Worm (Caenorhabditis elegans) whole organism, early embryonic: ENCODE data around the gene C09B9.2.

Source experiments
- B0310.2 ChIP-seq: sonication (generic microtip); optimal IDR thresholded peaks from 2 replicates; lab custom pipeline; 2016; ENCODE audit warnings: mild to moderate bottlenecking, missing genetic modification characterization, missing compliant biosample characterization
- F13C5.2 ChIP-seq: sonication (generic microtip); optimal IDR thresholded peaks from 2 replicates; lab custom pipeline; 2017; ENCODE audit warnings: mild to moderate bottlenecking, missing genetic modification characterization, inconsistent platforms, missing compliant biosample characterization
- aly-1 ChIP-seq: sonication (generic microtip); optimal IDR thresholded peaks from 2 replicates; lab custom pipeline; 2016; ENCODE audit warnings: missing genetic modification characterization, missing compliant biosample characterization
- ama-1 ChIP-seq: fragments of 150-350 bp; optimal IDR thresholded peaks from 2 replicates; lab custom pipeline; 2014
- ceh-13 ChIP-seq: fragments of 200-800 bp; sonication (Bioruptor generic); optimal IDR thresholded peaks from 2 replicates; lab custom pipeline; 2018; ENCODE audit warnings: mild to moderate bottlenecking, missing genetic modification characterization, missing compliant biosample characterization
- ceh-36 ChIP-seq: sonication (generic microtip); optimal IDR thresholded peaks from 2 replicates; lab custom pipeline; 2016; ENCODE audit warnings: missing genetic modification characterization, inconsistent platforms, missing compliant biosample characterization
- ets-7 ChIP-seq: sonication (generic microtip); optimal IDR thresholded peaks from 2 replicates; lab custom pipeline; 2016; ENCODE audit warnings: missing genotype, missing genetic modification characterization, missing compliant biosample characterization
- flt-1 ChIP-seq: fragments of 200-800 bp; sonication (Bioruptor generic); IDR thresholded peaks from 2 replicates; pipeline ENCODE4 v1.3.6; 2022; ENCODE audit warnings: missing genetic modification characterization, missing compliant biosample characterization
- hmbx-1 ChIP-seq: sonication (generic microtip); optimal IDR thresholded peaks from 2 replicates; lab custom pipeline; 2016; ENCODE audit warnings: mild to moderate bottlenecking, missing genetic modification characterization, missing compliant biosample characterization
- hmg-4 ChIP-seq: fragments of 200-800 bp; sonication (Bioruptor generic); optimal IDR thresholded peaks from 2 replicates; lab custom pipeline; 2018; ENCODE audit warnings: mild to moderate bottlenecking, missing genetic modification characterization, missing compliant biosample characterization
- hnd-1 ChIP-seq: sonication (generic microtip); optimal IDR thresholded peaks from 2 replicates; lab custom pipeline; 2016; ENCODE audit warnings: missing genetic modification characterization, missing compliant biosample characterization
- pes-1 ChIP-seq: fragments of 200-800 bp; sonication (Bioruptor generic); IDR thresholded peaks from 2 replicates; pipeline ENCODE4 v1.3.6; 2022; ENCODE audit warnings: missing genetic modification reagents, missing genetic modification characterization, missing compliant biosample characterization
- scrt-1 ChIP-seq: fragments of 200-800 bp; sonication (Bioruptor generic); IDR thresholded peaks from 2 replicates; pipeline ENCODE4 v1.3.6; 2022; ENCODE audit warnings: missing genetic modification characterization, missing compliant biosample characterization
- sea-1 ChIP-seq: fragments of 200-800 bp; sonication (Bioruptor generic); conservative IDR thresholded peaks from 2 replicates; pipeline ENCODE4 v1.3.6; 2022; ENCODE audit warnings: missing genetic modification characterization, missing compliant biosample characterization
- tbx-11 ChIP-seq: fragments of 200-800 bp; sonication (Bioruptor generic); IDR thresholded peaks from 2 replicates; pipeline ENCODE4 v1.3.6; 2022; ENCODE audit warnings: missing genetic modification characterization, missing compliant biosample characterization
- tbx-37 ChIP-seq: fragments of 200-800 bp; sonication (Bioruptor generic); conservative IDR thresholded peaks from 2 replicates; pipeline ENCODE4 v1.3.6; 2022; ENCODE audit warnings: missing genetic modification reagents, missing genetic modification characterization, missing compliant biosample characterization
- tra-4 ChIP-seq: sonication (generic microtip); optimal IDR thresholded peaks from 2 replicates; lab custom pipeline; 2017; ENCODE audit warnings: missing genetic modification characterization, missing compliant biosample characterization

The C09B9.2 gene

DNA sequence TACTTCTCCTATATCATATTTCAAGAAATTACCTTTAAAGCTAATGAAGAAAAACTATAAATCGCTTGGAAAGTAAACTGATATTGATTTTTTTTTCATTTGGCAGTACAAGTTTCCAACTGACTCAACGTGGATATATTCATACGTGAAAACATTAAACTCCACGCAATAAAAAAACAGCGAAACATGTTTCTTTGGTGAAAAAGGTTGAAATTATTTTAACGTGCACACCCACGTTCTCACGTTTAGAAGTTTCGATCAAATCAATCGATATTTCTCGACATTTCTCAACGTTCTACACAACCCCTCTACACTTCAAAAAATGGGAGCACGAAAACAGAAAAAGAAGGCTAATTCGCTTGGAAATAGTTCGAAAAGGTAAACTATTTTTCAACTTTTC, at the start of gene C09B9.2, which contains the start of gene best-6:
TSS of gene C09B9.2 (plus strand) at position 314 of the 400 bp plus-strand sequence.
TSS of gene best-6 (minus strand) at position 101 of the 400 bp plus-strand sequence.
- TF ChIP-seq hmbx-1 (tag; lab: Kevin White, UChicago) (no peak), ama-1 (no peak), tbx-37 (GFP tag; lab: Robert Waterston, UW) (no peak), F13C5.2 (tag; lab: Kevin White, UChicago) (no peak), pes-1 (GFP tag; lab: Robert Waterston, UW) (no peak), sea-1 (GFP tag; lab: Robert Waterston, UW) (no peak), flt-1 (no peak), B0310.2 (no peak), hnd-1 (tag; lab: Kevin White, UChicago) (no peak), ceh-13 (GFP tag; lab: Kevin White, UChicago) (no peak)

- TF ChIP-seq ceh-13 (GFP tag; lab: Kevin White, UChicago), result no peak
- TF ChIP-seq scrt-1, result no peak
- no peak for TF ChIP-seq ceh-36 (tag; lab: Kevin White, UChicago)
- TF ChIP-seq sea-1 (GFP tag; lab: Robert Waterston, UW), result no peak
- TF ChIP-seq tbx-11 (GFP tag; lab: Robert Waterston, UW), result no peak
- no peak for TF ChIP-seq tra-4
- TF ChIP-seq hmg-4 (GFP tag; lab: Kevin White, UChicago), result no peak
- no peak for TF ChIP-seq hmbx-1 (tag; lab: Kevin White, UChicago)
- no peak for TF ChIP-seq ama-1
- TF ChIP-seq hnd-1 (tag; lab: Kevin White, UChicago), result no peak
- no peak for TF ChIP-seq aly-1
- no peak for TF ChIP-seq F13C5.2 (tag; lab: Kevin White, UChicago)
- TF ChIP-seq B0310.2, result no peak
- no peak for TF ChIP-seq tbx-37 (GFP tag; lab: Robert Waterston, UW)
- no peak for TF ChIP-seq pes-1 (GFP tag; lab: Robert Waterston, UW)
- no peak for TF ChIP-seq flt-1
- TF ChIP-seq ets-7 (tag; lab: Kevin White, UChicago), result no peak
These were observed 48.1 kb upstream of the C09B9.2 start, which contains the start of gene srz-24 for ce11 chrIV:4981027-4981426. srz-24 (minus strand) TSS chrIV:4981127.

ce11 chrIV:4982477-4982876, 46.6 kb upstream of the C09B9.2 start, which contains the start of gene E03H12.4:
E03H12.4 (plus strand) TSS chrIV:4982596.
- no peak for TF ChIP-seq tra-4
- TF ChIP-seq hnd-1 (tag; lab: Kevin White, UChicago), result no peak
- no peak for TF ChIP-seq aly-1
- no peak for TF ChIP-seq pes-1 (GFP tag; lab: Robert Waterston, UW)
- no peak for TF ChIP-seq ama-1
- no peak for TF ChIP-seq hmg-4 (GFP tag; lab: Kevin White, UChicago)
- no peak for TF ChIP-seq tbx-11 (GFP tag; lab: Robert Waterston, UW)
- TF ChIP-seq F13C5.2 (tag; lab: Kevin White, UChicago), result no peak
- TF ChIP-seq B0310.2, result no peak
- TF ChIP-seq ceh-36 (tag; lab: Kevin White, UChicago), result no peak
- TF ChIP-seq ets-7 (tag; lab: Kevin White, UChicago), result no peak
- TF ChIP-seq flt-1, result no peak
- no peak for TF ChIP-seq ceh-13 (GFP tag; lab: Kevin White, UChicago)
- TF ChIP-seq hmbx-1 (tag; lab: Kevin White, UChicago), result no peak
- no peak for TF ChIP-seq sea-1 (GFP tag; lab: Robert Waterston, UW)
- no peak for TF ChIP-seq scrt-1
- TF ChIP-seq tbx-37 (GFP tag; lab: Robert Waterston, UW), result no peak

- TF ChIP-seq tra-4, result no peak
- no peak for TF ChIP-seq ceh-13 (GFP tag; lab: Kevin White, UChicago)
- no peak for TF ChIP-seq ceh-36 (tag; lab: Kevin White, UChicago)
- no peak for TF ChIP-seq hmg-4 (GFP tag; lab: Kevin White, UChicago)
These were observed 45.3 kb upstream of the C09B9.2 start, which contains the start of gene clec-176 for ce11 chrIV:4983746-4984145. clec-176 (plus strand) TSS chrIV:4984046.

- no peak for TF ChIP-seq scrt-1
- no peak for TF ChIP-seq B0310.2
- TF ChIP-seq ceh-13 (GFP tag; lab: Kevin White, UChicago), result no peak
- no peak for TF ChIP-seq hnd-1 (tag; lab: Kevin White, UChicago)
- TF ChIP-seq hmbx-1 (tag; lab: Kevin White, UChicago), result no peak
- no peak for TF ChIP-seq ceh-36 (tag; lab: Kevin White, UChicago)
These were observed 42.8 kb upstream of the C09B9.2 start, which contains the start of gene clec-177 for ce11 chrIV:4986246-4986645. clec-177 (plus strand) TSS chrIV:4986546.

DNA sequence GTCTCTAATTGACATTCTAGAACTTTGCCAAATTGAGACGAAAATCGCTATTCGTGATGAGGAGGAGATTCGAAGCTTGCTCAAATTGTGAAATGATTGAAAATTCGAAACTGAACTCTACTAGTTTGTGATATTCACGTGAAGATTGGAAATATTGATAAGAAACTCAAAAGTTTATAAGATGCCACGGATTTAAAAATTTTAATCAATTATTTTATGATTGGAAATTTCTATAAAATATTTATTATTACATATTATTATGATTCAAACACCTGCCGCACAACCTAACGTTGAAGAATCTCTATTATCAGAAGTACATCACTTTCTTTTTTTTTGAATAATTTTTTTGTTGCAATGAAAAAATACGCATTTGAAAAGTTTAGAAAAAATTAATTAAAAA, 40.6 kb upstream of the C09B9.2 start, which contains the start of gene E03H12.7:
TSS of gene E03H12.7 (minus strand) at position 101 of the 400 bp plus-strand sequence.
- TF ChIP-seq B0310.2, result no peak
- no peak for TF ChIP-seq F13C5.2 (tag; lab: Kevin White, UChicago)
- no peak for TF ChIP-seq hmbx-1 (tag; lab: Kevin White, UChicago)

DNA sequence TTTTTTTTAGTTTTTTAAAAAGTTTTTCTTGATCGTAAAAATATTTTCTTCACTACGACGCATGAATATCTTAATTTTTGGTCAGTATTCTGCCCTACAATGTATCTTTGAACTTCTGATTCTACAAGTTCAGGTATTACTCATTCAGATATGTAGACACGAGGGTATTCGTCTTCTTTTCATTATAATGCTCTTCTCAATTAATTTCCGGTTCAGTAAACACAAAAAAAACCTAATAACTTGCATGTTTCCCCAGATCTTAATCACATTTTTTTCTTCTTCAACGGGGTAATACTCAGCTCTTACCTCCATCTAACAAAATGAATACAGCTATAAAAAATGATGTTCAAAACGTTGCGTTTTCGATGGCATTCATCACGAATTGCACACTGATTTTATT, 37.0 kb upstream of the C09B9.2 start, which contains the start of gene str-162:
TSS of gene str-162 (plus strand) at position 301 of the 400 bp plus-strand sequence.
- TF ChIP-seq ets-7 (tag; lab: Kevin White, UChicago), result no peak
- no peak for TF ChIP-seq sea-1 (GFP tag; lab: Robert Waterston, UW)
- TF ChIP-seq hnd-1 (tag; lab: Kevin White, UChicago), result no peak
- TF ChIP-seq flt-1, result no peak
- TF ChIP-seq F13C5.2 (tag; lab: Kevin White, UChicago), result no peak
- TF ChIP-seq scrt-1, result no peak
- no peak for TF ChIP-seq tra-4
- no peak for TF ChIP-seq hmg-4 (GFP tag; lab: Kevin White, UChicago)
- no peak for TF ChIP-seq hmbx-1 (tag; lab: Kevin White, UChicago)
- TF ChIP-seq B0310.2, result no peak
- no peak for TF ChIP-seq aly-1
- TF ChIP-seq ceh-36 (tag; lab: Kevin White, UChicago), result no peak
- no peak for TF ChIP-seq pes-1 (GFP tag; lab: Robert Waterston, UW)
- TF ChIP-seq ceh-13 (GFP tag; lab: Kevin White, UChicago), result no peak
- TF ChIP-seq tbx-37 (GFP tag; lab: Robert Waterston, UW), result no peak
- TF ChIP-seq tbx-11 (GFP tag; lab: Robert Waterston, UW), result no peak
- no peak for TF ChIP-seq ama-1
